Fruit fly (Drosophila melanogaster): ENCODE measurements around the gene CG12402.

- no peak for TF ChIP-seq CG8478 (optimal IDR thresholded peaks at IDR 0.05)
- no peak for TF ChIP-seq CTCF (optimal IDR thresholded peaks at IDR 0.05)
Observed at dm6 chr3R:14058531-14059431, 49.3 kb downstream of the CG12402 start.

Measured in S2 (cell line).